Worm (Caenorhabditis elegans) whole organism, L2 larva: ENCODE data around the gene W07E11.1.

Experiments used
- ama-1 ChIP-seq: fragments of 150-350 bp; optimal IDR thresholded peaks from 2 replicates; lab custom pipeline; 2018; ENCODE audit warnings: inconsistent platforms
- nhr-12 ChIP-seq: fragments of 150-350 bp; optimal IDR thresholded peaks from 2 replicates; lab custom pipeline; 2014; ENCODE audit warnings: missing biosample characterization, missing genetic modification characterization
- unc-39 ChIP-seq: fragments of 150-350 bp; optimal IDR thresholded peaks from 2 replicates; lab custom pipeline; 2014; ENCODE audit warnings: missing biosample characterization, missing genetic modification characterization

DNA sequence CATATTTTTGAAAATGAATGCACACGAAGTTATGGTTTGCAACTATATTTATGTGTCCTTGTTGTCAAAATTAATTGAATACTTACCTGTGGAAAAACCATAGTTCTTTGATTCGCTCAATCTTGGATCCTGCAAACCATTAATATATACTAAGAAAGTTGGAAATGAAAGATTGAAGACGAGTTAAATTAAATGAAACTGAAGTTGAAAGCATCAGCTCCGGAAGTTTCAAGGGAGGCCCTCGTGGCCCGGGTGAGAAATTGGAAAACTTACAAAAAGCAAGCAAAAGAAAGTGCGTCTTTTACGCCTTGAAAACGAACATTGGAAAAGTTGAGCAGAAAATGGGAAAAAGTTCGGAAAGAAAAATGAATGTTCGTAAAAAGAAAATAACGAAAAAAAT is 48.7 kb downstream of the W07E11.1 start, which contains the start of gene unc-58:
- TF ChIP-seq ama-1 (no peak), unc-39 (no peak), nhr-12 (tag; lab: Kevin White, UChicago) (no peak)
